Fruit fly (Drosophila melanogaster): ENCODE measurements around the gene bol.

The bol gene

dm6 chr3L:9094980-9095425 lies 39.2 kb downstream of the bol start:
- TF ChIP-seq Sin3A (optimal IDR thresholded peaks at IDR 0.05) (no peak), ttk (optimal IDR thresholded peaks at IDR 0.05) (no peak), h (optimal IDR thresholded peaks at IDR 0.05) (no peak), insv (optimal IDR thresholded peaks at IDR 0.05) (no peak), psq (optimal IDR thresholded peaks at IDR 0.05) (no peak), Myc (optimal IDR thresholded peaks at IDR 0.05) (no peak)

dm6 chr3L:9092356-9093103 lies 41.7 kb downstream of the bol start, which contains the start of gene CG32032:
TSS of gene CG32032 (plus strand) at chr3L:9093053.
- TF ChIP-seq Sin3A (optimal IDR thresholded peaks at IDR 0.05): no peak
- TF ChIP-seq Myc (optimal IDR thresholded peaks at IDR 0.05): no peak
- TF ChIP-seq ttk (optimal IDR thresholded peaks at IDR 0.05): no peak
- no peak for TF ChIP-seq insv (optimal IDR thresholded peaks at IDR 0.05)

- TF ChIP-seq psq (optimal IDR thresholded peaks at IDR 0.05) (no peak), h (optimal IDR thresholded peaks at IDR 0.05) (no peak), ttk (optimal IDR thresholded peaks at IDR 0.05) (no peak), Myc (optimal IDR thresholded peaks at IDR 0.05) (no peak), insv (optimal IDR thresholded peaks at IDR 0.05) (no peak), Sin3A (optimal IDR thresholded peaks at IDR 0.05) (no peak)
Measured at dm6 chr3L:9074882-9075281, 59.3 kb downstream of the bol start.

dm6 chr3L:9074285-9074684 lies 59.9 kb downstream of the bol start, which contains the start of gene teq:
TSS of gene teq (plus strand) at chr3L:9074643.
- TF ChIP-seq h (optimal IDR thresholded peaks at IDR 0.05) (no peak), psq (optimal IDR thresholded peaks at IDR 0.05) (no peak), insv (optimal IDR thresholded peaks at IDR 0.05) (no peak), Sin3A (optimal IDR thresholded peaks at IDR 0.05) (no peak)

- TF ChIP-seq ttk (optimal IDR thresholded peaks at IDR 0.05) (no peak), Myc (optimal IDR thresholded peaks at IDR 0.05) (no peak), h (optimal IDR thresholded peaks at IDR 0.05) (no peak)
Measured at dm6 chr3L:9072731-9073385, 61.3 kb downstream of the bol start, which contains the start of the genes CG4911 and CG4942. TSS of gene CG4911 (minus strand) at chr3L:9072731. TSS of gene CG4942 (plus strand) at chr3L:9073105.

dm6 chr3L:9072062-9072730 lies 62.0 kb downstream of the bol start:
- TF ChIP-seq Myc (optimal IDR thresholded peaks at IDR 0.05): no peak
- no peak for TF ChIP-seq ttk (optimal IDR thresholded peaks at IDR 0.05)
- no peak for TF ChIP-seq insv (optimal IDR thresholded peaks at IDR 0.05)
- no peak for TF ChIP-seq Sin3A (optimal IDR thresholded peaks at IDR 0.05)
- no peak for TF ChIP-seq psq (optimal IDR thresholded peaks at IDR 0.05)
- no peak for TF ChIP-seq h (optimal IDR thresholded peaks at IDR 0.05)

- TF ChIP-seq psq (optimal IDR thresholded peaks at IDR 0.05): no peak
- no peak for TF ChIP-seq ttk (optimal IDR thresholded peaks at IDR 0.05)
- TF ChIP-seq Myc (optimal IDR thresholded peaks at IDR 0.05): no peak
- no peak for TF ChIP-seq h (optimal IDR thresholded peaks at IDR 0.05)
- TF ChIP-seq Sin3A (optimal IDR thresholded peaks at IDR 0.05): no peak
- no peak for TF ChIP-seq insv (optimal IDR thresholded peaks at IDR 0.05)
Measured at dm6 chr3L:9066509-9067021, 67.6 kb downstream of the bol start.

- TF ChIP-seq ttk (optimal IDR thresholded peaks at IDR 0.05): no peak
- TF ChIP-seq Myc (optimal IDR thresholded peaks at IDR 0.05): no peak
- no peak for TF ChIP-seq psq (optimal IDR thresholded peaks at IDR 0.05)
Measured at dm6 chr3L:9065997-9066441, 68.2 kb downstream of the bol start, which contains the start of gene Argk1. TSS of gene Argk1 (minus strand) at chr3L:9066027.

- no peak for TF ChIP-seq Myc (optimal IDR thresholded peaks at IDR 0.05)
- no peak for TF ChIP-seq Sin3A (optimal IDR thresholded peaks at IDR 0.05)
- no peak for TF ChIP-seq ttk (optimal IDR thresholded peaks at IDR 0.05)
- no peak for TF ChIP-seq psq (optimal IDR thresholded peaks at IDR 0.05)
Measured at dm6 chr3L:9064976-9065761, 69.0 kb downstream of the bol start.

- TF ChIP-seq ttk (optimal IDR thresholded peaks at IDR 0.05): no peak
- no peak for TF ChIP-seq h (optimal IDR thresholded peaks at IDR 0.05)
- TF ChIP-seq Myc (optimal IDR thresholded peaks at IDR 0.05): no peak
- no peak for TF ChIP-seq psq (optimal IDR thresholded peaks at IDR 0.05)
- no peak for TF ChIP-seq insv (optimal IDR thresholded peaks at IDR 0.05)
- TF ChIP-seq Sin3A (optimal IDR thresholded peaks at IDR 0.05): no peak
Measured at dm6 chr3L:9064207-9064754, 69.9 kb downstream of the bol start.

- TF ChIP-seq ttk (optimal IDR thresholded peaks at IDR 0.05): no peak
Measured at dm6 chr3L:9063607-9064006, 70.6 kb downstream of the bol start.

All from Kc167 (cell line).